Fruit fly (Drosophila melanogaster): ENCODE results near the gene Cpr67B.

dm6 chr3L:9430608-9430952 is 26.0 kb downstream of the Cpr67B start:
- TF ChIP-seq jigr1 (GFP tag; IDR thresholded peaks at IDR 0.05) (no peak), lov (optimal IDR thresholded peaks at IDR 0.05) (no peak), lov (GFP tag; IDR thresholded peaks at IDR 0.05) (no peak), CG9437 (GFP tag; optimal IDR thresholded peaks at IDR 0.05) (no peak), CG12071 (GFP tag; optimal IDR thresholded peaks at IDR 0.05) (no peak), CG17359 (tag; optimal IDR thresholded peaks at IDR 0.05) (no peak), CG31365 (tag; optimal IDR thresholded peaks at IDR 0.05) (no peak), Spps (tag; optimal IDR thresholded peaks at IDR 0.05) (no peak), gsb-n (tag; optimal IDR thresholded peaks at IDR 0.05) (no peak), h (optimal IDR thresholded peaks at IDR 0.05) (no peak), Ptx1 (GFP tag; IDR thresholded peaks at IDR 0.05) (no peak), CG15011 (GFP tag; optimal IDR thresholded peaks at IDR 0.05) (no peak), CG7745 (tag; optimal IDR thresholded peaks at IDR 0.05) (no peak)
